Worm (Caenorhabditis elegans) whole organism, midembryonic: ENCODE results near the gene lron-7.

ENCODE experiments used
- T22C8.4 ChIP-seq: fragments of 200-800 bp; sonication (Bioruptor generic); IDR thresholded peaks from 2 replicates; pipeline ENCODE4 v1.3.6; 2022; ENCODE audit warnings: missing genetic modification characterization, missing compliant biosample characterization
- cog-1 ChIP-seq: sonication (generic microtip); optimal IDR thresholded peaks from 2 replicates; lab custom pipeline; 2016; ENCODE audit warnings: missing genetic modification characterization, missing compliant biosample characterization
- flt-1 ChIP-seq: fragments of 200-800 bp; sonication (Bioruptor generic); IDR thresholded peaks from 2 replicates; pipeline ENCODE4 v1.3.6; 2022; ENCODE audit warnings: missing genetic modification characterization, missing compliant biosample characterization
- klf-2 ChIP-seq: fragments of 200-800 bp; sonication (Bioruptor generic); conservative IDR thresholded peaks from 2 replicates; pipeline ENCODE4 v1.3.6; 2022; ENCODE audit warnings: missing genetic modification reagents, missing genetic modification characterization, missing compliant biosample characterization
- med-1 ChIP-seq: sonication (generic microtip); optimal IDR thresholded peaks from 2 replicates; lab custom pipeline; 2017; ENCODE audit warnings: missing genetic modification characterization, mild to moderate bottlenecking, missing compliant biosample characterization, antibody characterized with exemption, missing genetic modification reagents; ENCODE audit not compliant: insufficient read depth
- ref-1 ChIP-seq: fragments of 200-800 bp; sonication (Bioruptor generic); conservative IDR thresholded peaks from 2 replicates; pipeline ENCODE4 v1.3.6; 2022; ENCODE audit warnings: missing genetic modification reagents, missing genetic modification characterization, missing compliant biosample characterization
- tab-1 ChIP-seq: fragments of 200-800 bp; sonication (Bioruptor generic); IDR thresholded peaks from 2 replicates; pipeline ENCODE4 v1.3.6; 2022; ENCODE audit warnings: missing genetic modification characterization, missing compliant biosample characterization
- ztf-23 ChIP-seq: fragments of 200-800 bp; sonication (Bioruptor generic); IDR thresholded peaks from 2 replicates; pipeline ENCODE4 v1.3.6; 2022; ENCODE audit warnings: missing genetic modification reagents, missing genetic modification characterization, missing compliant biosample characterization
- ztf-29 ChIP-seq: fragments of 200-800 bp; sonication (Bioruptor generic); IDR thresholded peaks from 2 replicates; pipeline ENCODE4 v1.3.6; 2022; ENCODE audit warnings: missing genetic modification reagents, missing genetic modification characterization, missing compliant biosample characterization

lron-7 gene

DNA sequence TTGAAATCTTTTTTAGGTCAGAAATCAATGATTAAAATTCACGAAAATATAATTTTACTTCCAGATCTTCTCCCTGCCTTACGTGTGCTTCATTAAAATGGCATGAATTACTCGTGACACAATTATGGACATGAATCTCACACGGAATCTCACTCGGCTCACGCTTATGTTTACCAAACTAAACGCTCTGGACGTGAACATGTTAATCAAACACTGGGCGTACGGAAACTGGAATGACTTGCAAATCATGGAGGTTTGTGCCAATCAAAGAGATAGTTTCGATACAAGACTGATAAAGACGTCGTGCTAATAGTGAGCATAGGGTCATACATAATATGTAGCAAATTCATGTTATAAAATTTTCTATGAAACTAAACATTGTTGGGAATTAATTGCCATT lies 22.6 kb downstream of the lron-7 start:
- TF ChIP-seq ztf-29 (GFP tag; lab: Robert Waterston, UW), result no peak
- TF ChIP-seq T22C8.4 (GFP tag; lab: Robert Waterston, UW), result no peak
- no peak for TF ChIP-seq flt-1 (GFP tag; lab: Robert Waterston, UW)

DNA sequence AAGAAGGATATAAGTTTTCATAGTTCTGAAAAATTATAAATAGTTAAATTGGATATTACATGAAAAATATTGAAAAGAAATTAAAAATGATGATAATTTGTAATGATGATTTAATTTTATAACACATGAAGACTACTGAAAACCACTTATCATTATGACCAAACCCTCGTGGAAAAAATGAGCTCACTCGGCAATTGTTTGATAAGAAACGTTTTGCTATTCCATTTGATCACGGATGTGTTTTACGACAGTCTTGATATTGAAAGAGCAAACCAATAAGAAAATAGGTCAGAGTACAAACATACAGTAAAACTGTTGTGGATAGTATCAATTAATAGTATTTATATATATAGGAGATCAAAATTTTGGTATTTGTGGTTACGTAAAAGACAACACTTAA lies 23.4 kb downstream of the lron-7 start, which contains the start of gene spp-3:
TSS of gene spp-3 (minus strand) at position 25 of the 400 bp plus-strand sequence.
- TF ChIP-seq ztf-29 (GFP tag; lab: Robert Waterston, UW), result no peak

DNA sequence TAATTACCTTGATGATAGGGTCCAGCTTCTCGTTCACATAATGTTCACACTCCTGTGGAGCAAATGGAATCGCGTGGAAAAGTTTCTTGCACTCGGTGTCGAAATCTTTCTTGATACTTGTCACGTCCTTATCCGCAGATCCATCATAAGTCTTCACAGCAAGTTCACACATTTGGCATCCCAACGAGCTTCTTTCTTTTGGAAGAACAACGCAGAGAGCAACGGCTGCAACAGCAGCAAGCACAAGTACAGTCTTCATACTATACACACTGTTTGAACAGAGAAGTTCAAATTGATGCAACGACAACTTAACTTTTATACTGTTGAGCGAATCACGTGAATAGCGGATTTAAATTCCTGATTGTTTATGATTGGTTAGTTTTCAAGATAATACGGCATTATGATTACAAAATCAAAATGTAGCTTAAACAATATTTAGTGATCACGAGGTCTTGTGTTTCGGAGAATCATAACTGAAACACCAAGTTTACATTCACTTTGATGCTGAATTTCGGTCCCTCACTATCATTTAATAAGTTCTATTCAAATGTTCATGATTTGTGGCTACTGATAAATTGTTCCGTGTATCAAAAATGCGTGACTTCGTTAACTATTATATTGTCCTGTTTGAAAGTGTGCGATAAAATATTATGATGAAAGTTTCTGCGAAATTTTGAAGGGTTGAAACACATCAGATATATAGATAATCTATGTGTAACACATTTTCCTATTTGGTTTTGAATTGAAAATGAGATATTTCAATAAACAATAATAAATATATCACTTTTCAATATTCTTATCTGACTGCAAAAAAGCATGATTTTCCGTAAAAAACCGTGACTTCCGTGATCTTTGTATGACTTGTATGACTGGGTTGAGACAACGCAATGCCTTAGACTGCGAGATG lies 24.8 kb downstream of the lron-7 start, which contains the start of the genes spp-2 and spp-6:
TSS of gene spp-2 (minus strand) at position 334 of the 907 bp plus-strand sequence.
TSS of gene spp-6 (plus strand) at position 857 of the 907 bp plus-strand sequence.
- TF ChIP-seq ztf-29 (GFP tag; lab: Robert Waterston, UW), result no peak
- TF ChIP-seq cog-1 (tag; lab: Kevin White, UChicago), result no peak
- no peak for TF ChIP-seq ztf-23 (GFP tag; lab: Robert Waterston, UW)
- no peak for TF ChIP-seq T22C8.4 (GFP tag; lab: Robert Waterston, UW)
- no peak for TF ChIP-seq flt-1 (GFP tag; lab: Robert Waterston, UW)
- TF ChIP-seq klf-2, result no peak
- TF ChIP-seq ref-1 (GFP tag; lab: Robert Waterston, UW), result no peak
- no peak for TF ChIP-seq tab-1 (GFP tag; lab: Robert Waterston, UW)
- TF ChIP-seq med-1 (GFP tag; lab: Kevin White, UChicago), result no peak

DNA sequence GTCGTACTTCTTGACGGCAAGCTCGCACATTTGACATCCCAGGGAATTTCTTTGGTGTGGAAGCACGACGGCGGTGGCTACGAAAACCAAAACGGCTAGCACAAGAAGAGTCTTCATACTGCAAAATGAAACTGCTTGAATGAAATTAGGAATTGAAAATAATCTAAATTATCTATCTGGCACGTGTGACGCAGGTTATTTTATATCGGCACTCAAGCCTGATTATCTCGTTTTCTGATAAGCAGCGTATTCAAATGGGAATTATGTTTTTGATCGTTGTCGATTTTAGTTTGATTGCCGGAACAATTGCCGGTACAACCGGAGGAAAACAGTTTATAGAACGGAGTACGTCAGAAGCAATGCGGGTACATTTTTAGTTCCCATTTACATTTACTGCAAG lies 26.7 kb downstream of the lron-7 start, which contains the start of gene spp-4:
TSS of gene spp-4 (minus strand) at position 118 of the 400 bp plus-strand sequence.
- TF ChIP-seq med-1 (GFP tag; lab: Kevin White, UChicago) (no peak), flt-1 (GFP tag; lab: Robert Waterston, UW) (no peak), cog-1 (tag; lab: Kevin White, UChicago) (no peak), klf-2 (no peak), ztf-29 (GFP tag; lab: Robert Waterston, UW) (no peak), ztf-23 (GFP tag; lab: Robert Waterston, UW) (no peak), T22C8.4 (GFP tag; lab: Robert Waterston, UW) (no peak), tab-1 (GFP tag; lab: Robert Waterston, UW) (no peak), ref-1 (GFP tag; lab: Robert Waterston, UW) (no peak)

DNA sequence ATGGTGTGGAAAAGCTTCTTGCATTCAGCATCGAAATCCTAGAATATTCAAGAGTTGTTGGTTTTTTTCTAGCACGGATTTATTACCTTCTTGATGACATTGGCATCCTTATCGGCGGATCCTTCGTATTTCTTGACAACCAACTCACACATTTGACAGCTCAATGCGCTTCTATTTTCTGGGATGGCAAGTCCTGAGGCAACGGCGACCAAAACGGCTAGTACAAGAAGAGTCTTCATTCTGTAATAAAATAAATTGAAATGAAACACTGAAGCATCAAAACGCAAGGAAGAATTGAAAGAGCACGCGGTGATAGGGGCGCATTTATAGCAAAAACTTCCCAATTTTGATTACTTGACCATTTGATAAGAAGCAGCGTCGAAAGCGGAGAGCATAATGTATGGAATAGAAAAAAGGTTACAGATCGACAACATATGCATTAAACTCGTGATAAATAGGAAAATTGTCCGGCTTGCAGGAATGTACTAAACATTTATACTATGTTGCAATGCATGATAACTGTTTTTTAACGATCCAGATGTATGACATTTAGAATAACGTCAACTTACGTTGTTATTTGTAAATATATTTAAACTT lies 28.3 kb downstream of the lron-7 start, which contains the start of gene spp-5:
TSS of gene spp-5 (minus strand) at position 240 of the 597 bp plus-strand sequence.
- TF ChIP-seq tab-1 (GFP tag; lab: Robert Waterston, UW), result no peak
- no peak for TF ChIP-seq ztf-29 (GFP tag; lab: Robert Waterston, UW)
- TF ChIP-seq ref-1 (GFP tag; lab: Robert Waterston, UW), result no peak
- no peak for TF ChIP-seq flt-1 (GFP tag; lab: Robert Waterston, UW)
- no peak for TF ChIP-seq T22C8.4 (GFP tag; lab: Robert Waterston, UW)
- TF ChIP-seq med-1 (GFP tag; lab: Kevin White, UChicago), result no peak
- no peak for TF ChIP-seq klf-2
- no peak for TF ChIP-seq cog-1 (tag; lab: Kevin White, UChicago)

DNA sequence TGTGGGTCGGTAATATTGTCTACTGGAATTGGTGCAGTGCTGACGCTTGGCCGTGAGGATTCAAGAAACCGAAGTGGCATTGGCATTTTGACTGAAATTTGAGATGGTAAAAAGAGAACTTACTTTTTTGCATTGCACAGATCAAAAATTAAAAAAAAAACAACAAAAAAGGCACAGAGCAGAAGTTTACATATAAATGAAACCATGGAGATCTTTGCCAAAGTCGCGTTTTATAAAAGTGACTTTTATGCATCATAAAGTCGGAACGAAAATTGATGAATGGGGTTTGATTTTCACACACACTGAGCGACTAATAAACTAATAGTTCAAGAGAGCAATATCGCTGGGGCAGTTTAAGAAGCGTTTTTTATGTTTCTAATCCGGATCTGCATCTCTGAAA lies 30.4 kb downstream of the lron-7 start, which contains the start of gene T08A9.13:
TSS of gene T08A9.13 (minus strand) at position 101 of the 400 bp plus-strand sequence.
- TF ChIP-seq flt-1 (GFP tag; lab: Robert Waterston, UW) (no peak), ztf-23 (GFP tag; lab: Robert Waterston, UW) (no peak), ztf-29 (GFP tag; lab: Robert Waterston, UW) (no peak), T22C8.4 (GFP tag; lab: Robert Waterston, UW) (no peak), med-1 (GFP tag; lab: Kevin White, UChicago) (no peak), tab-1 (GFP tag; lab: Robert Waterston, UW) (no peak), ref-1 (GFP tag; lab: Robert Waterston, UW) (no peak), klf-2 (no peak), cog-1 (tag; lab: Kevin White, UChicago) (no peak)

DNA sequence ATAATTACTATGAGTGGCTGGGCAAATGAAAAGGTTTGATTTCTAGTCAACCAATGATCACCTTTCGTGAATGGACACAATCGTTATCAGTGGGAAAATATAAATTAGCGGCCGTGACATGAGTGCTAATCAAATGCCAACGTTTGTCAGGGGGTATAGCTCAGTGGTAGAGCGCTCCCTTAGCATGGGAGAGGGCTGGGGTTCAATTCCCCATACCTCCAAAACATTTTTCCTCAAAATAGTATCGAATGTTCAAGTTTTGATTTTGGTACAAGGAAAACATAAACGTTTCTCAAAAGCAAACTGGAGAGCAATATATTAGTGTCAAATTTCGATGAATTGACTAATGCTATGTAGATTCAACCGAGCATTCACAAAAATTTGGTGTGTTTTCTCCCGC lies 31.7 kb downstream of the lron-7 start:
- TF ChIP-seq tab-1 (GFP tag; lab: Robert Waterston, UW) (peak; percentile 65; the same call in 1 of the 2 replicates), ref-1 (GFP tag; lab: Robert Waterston, UW) (0 out of 2 replicates have a peak, but pooled peaks have one; percentile 52), T22C8.4 (GFP tag; lab: Robert Waterston, UW) (no peak), flt-1 (GFP tag; lab: Robert Waterston, UW) (no peak), med-1 (GFP tag; lab: Kevin White, UChicago) (no peak), klf-2 (no peak), ztf-23 (GFP tag; lab: Robert Waterston, UW) (peak; percentile 56; the same call in 1 of the 2 replicates), cog-1 (tag; lab: Kevin White, UChicago) (no peak)

DNA sequence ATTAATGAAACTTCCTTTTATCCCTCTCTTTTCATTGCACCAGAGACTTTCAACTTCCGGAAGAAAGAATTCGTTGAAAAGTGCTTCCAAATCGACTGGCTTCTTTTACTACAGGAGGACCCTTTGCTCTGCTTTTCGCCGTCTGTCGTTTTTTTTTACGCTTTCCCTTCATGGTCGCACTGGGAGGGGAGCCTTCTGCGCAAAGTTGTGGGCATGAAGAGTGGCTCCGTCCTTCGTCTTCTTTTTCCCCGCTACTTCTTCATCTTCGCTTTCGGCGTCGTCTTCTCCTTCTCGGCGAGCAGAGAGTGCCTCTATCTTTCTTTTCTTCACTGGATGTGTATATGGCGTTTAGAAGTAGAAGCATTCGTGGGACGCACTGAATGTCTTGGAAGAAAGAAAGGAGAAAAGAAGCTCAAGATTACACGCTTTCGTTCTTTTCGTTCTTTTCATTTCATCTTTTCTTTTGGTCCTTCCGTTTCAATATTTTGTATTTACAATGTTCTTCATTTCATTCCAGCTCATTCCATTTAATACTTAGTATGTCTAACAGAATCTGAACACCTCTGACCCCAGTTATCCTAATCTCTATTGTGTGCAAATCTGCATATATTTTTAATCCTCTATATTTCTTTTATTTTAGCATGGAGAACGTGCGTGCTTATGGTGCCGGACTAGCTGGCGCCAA lies 35.2 kb downstream of the lron-7 start, which contains the start of gene sng-1:
TSS of gene sng-1 (plus strand) at position 635 of the 685 bp plus-strand sequence.
- TF ChIP-seq flt-1 (GFP tag; lab: Robert Waterston, UW) (no peak), ztf-23 (GFP tag; lab: Robert Waterston, UW) (no peak), ztf-29 (GFP tag; lab: Robert Waterston, UW) (no peak), tab-1 (GFP tag; lab: Robert Waterston, UW) (no peak), ref-1 (GFP tag; lab: Robert Waterston, UW) (no peak), T22C8.4 (GFP tag; lab: Robert Waterston, UW) (no peak), klf-2 (no peak), med-1 (GFP tag; lab: Kevin White, UChicago) (no peak), cog-1 (tag; lab: Kevin White, UChicago) (no peak)
